Fruit fly (Drosophila melanogaster) Kc167 (cell line): Measurements from ENCODE around the gene ect.

Experiments
- Myc ChIP-seq: fragments of >200 bp; optimal IDR thresholded peaks from 2 replicates; lab custom pipeline; 2017; ENCODE audit warnings: missing external identifiers
- Sin3A ChIP-seq: fragments of >200 bp; optimal IDR thresholded peaks from 2 replicates; lab custom pipeline; 2018; ENCODE audit warnings: missing external identifiers
- h ChIP-seq: fragments of >200 bp; optimal IDR thresholded peaks from 3 replicates; lab custom pipeline; 2018; ENCODE audit warnings: missing external identifiers
- insv ChIP-seq: fragments of >200 bp; optimal IDR thresholded peaks from 3 replicates; lab custom pipeline; 2018; ENCODE audit warnings: missing external identifiers
- psq ChIP-seq: fragments of >200 bp; optimal IDR thresholded peaks from 2 replicates; lab custom pipeline; 2017; ENCODE audit warnings: missing external identifiers
- ttk ChIP-seq: sonication (Bioruptor generic); optimal IDR thresholded peaks from 2 replicates; lab custom pipeline; 2017; ENCODE audit warnings: missing external identifiers

DNA sequence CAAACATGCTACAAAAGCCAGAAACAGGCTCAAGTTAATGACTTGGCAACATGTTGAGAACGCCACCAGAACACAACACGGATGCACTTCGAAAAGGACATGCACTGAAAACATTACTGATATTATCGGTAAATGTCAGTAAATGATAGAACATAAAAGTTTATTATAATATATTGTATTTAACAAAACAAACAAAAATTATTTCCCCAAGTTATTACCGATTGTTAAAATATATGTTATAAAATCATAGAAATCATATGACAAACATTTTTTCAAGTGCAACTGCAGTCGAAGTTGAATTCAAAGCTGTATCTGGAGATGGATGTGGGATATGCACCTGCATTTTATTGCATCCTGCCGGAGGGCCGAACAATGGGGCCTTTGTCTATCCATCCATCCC is 45.9 kb upstream of the ect start:
- TF ChIP-seq Sin3A (lab: Kevin White, UChicago): no peak
- no peak for TF ChIP-seq Myc (lab: Kevin White, UChicago)
- TF ChIP-seq psq: no peak
- TF ChIP-seq insv (lab: Kevin White, UChicago): no peak
- no peak for TF ChIP-seq h
- no peak for TF ChIP-seq ttk
